Fruit fly (Drosophila melanogaster): ENCODE data around the gene Arl1.

Gene Arl1

dm6 chr3L:15940823-15941222, 42.1 kb upstream of the Arl1 start (continued):
- TF ChIP-seq emc (GFP tag; optimal IDR thresholded peaks at IDR 0.05) (no peak), slbo (GFP tag; IDR thresholded peaks at IDR 0.05) (peak; percentile 70), CG4820 (GFP tag; optimal IDR thresholded peaks at IDR 0.05) (peak; percentile 58), CG12104 (GFP tag; optimal IDR thresholded peaks at IDR 0.05) (peak; percentile 31), NFAT (GFP tag; IDR thresholded peaks at IDR 0.05) (0 out of 2 replicates have a peak, but pooled peaks have one; percentile 17), CG4360 (GFP tag; IDR thresholded peaks at IDR 0.05) (no peak), sd (tag; optimal IDR thresholded peaks at IDR 0.05) (no peak), Oaz (GFP tag; IDR thresholded peaks at IDR 0.05) (0 out of 2 replicates have a peak, but pooled peaks have one; percentile 26), CG4730 (GFP tag; IDR thresholded peaks at IDR 0.05) (peak; percentile 36; the same call in 1 of the 2 replicates), Pdp1 (GFP tag; optimal IDR thresholded peaks at IDR 0.05) (peak; percentile 27 to 49), CG17385 (GFP tag; optimal IDR thresholded peaks at IDR 0.05) (peak; percentile 65), CG17802 (tag; optimal IDR thresholded peaks at IDR 0.05) (peak; percentile 4), lov (optimal IDR thresholded peaks at IDR 0.05) (no peak), lov (GFP tag; IDR thresholded peaks at IDR 0.05) (0 out of 3 replicates have a peak, but pooled peaks have one; percentile 65), CG11085 (GFP tag; IDR thresholded peaks at IDR 0.05) (0 out of 2 replicates have a peak, but pooled peaks have one; percentile 24), unpg (GFP tag; optimal IDR thresholded peaks at IDR 0.05) (peak; percentile 61), MTF-1 (GFP tag; optimal IDR thresholded peaks at IDR 0.05; ENCODE audit: borderline replicate concordance) (peak; percentile 4), Med (GFP tag) (peak; percentile 88), shn (GFP tag; optimal IDR thresholded peaks at IDR 0.05) (no peak), lmd (GFP tag; IDR thresholded peaks at IDR 0.05) (peak; percentile 55; the same call in 1 of the 2 replicates), CG7372 (GFP tag; IDR thresholded peaks at IDR 0.05) (0 out of 2 replicates have a peak, but pooled peaks have one; percentile 37), ase (GFP tag; IDR thresholded peaks at IDR 0.05) (peak; percentile 62; the same call in 2 of the 3 replicates), CG12071 (GFP tag; optimal IDR thresholded peaks at IDR 0.05) (no peak), ssp (GFP tag; IDR thresholded peaks at IDR 0.05) (0 out of 2 replicates have a peak, but pooled peaks have one; percentile 48), Bteb2 (GFP tag; optimal IDR thresholded peaks at IDR 0.05) (no peak), CG12769 (tag; optimal IDR thresholded peaks at IDR 0.05) (peak; percentile 8), tin (GFP tag; optimal IDR thresholded peaks at IDR 0.05) (peak; percentile 70), insv (GFP tag; optimal IDR thresholded peaks at IDR 0.05) (no peak), Rx (GFP tag; IDR thresholded peaks at IDR 0.05) (peak; percentile 16; the same call in 1 of the 2 replicates), esg (GFP tag; conservative IDR thresholded peaks at IDR 0.05) (peak; percentile 78), CG10959 (GFP tag; IDR thresholded peaks at IDR 0.05) (peak; percentile 32; the same call in 1 of the 2 replicates), CG11560 (tag; IDR thresholded peaks at IDR 0.05) (no peak), sisA (GFP tag; IDR thresholded peaks at IDR 0.05) (peak; percentile 82; the same call in 1 of the 2 replicates), CG9609 (GFP tag; optimal IDR thresholded peaks at IDR 0.05) (peak; percentile 25), CG16863 (GFP tag; optimal IDR thresholded peaks at IDR 0.05) (peak; percentile 35), CG15269 (tag; optimal IDR thresholded peaks at IDR 0.05) (peak; percentile 66), vfl (GFP tag; optimal IDR thresholded peaks at IDR 0.05) (no peak), CG6791 (GFP tag; IDR thresholded peaks at IDR 0.05; ENCODE audit: partially characterized antibody) (no peak), salm (tag; optimal IDR thresholded peaks at IDR 0.05) (peak; percentile 0), al (GFP tag; IDR thresholded peaks at IDR 0.05) (0 out of 2 replicates have a peak, but pooled peaks have one; percentile 19), onecut (GFP tag; IDR thresholded peaks at IDR 0.05) (peak; percentile 36; the same call in 1 of the 2 replicates), Optix (GFP tag; IDR thresholded peaks at IDR 0.05) (peak; percentile 52; the same call in 1 of the 3 replicates), pita (GFP tag; optimal IDR thresholded peaks at IDR 0.05) (no peak), CG17361 (GFP tag; IDR thresholded peaks at IDR 0.05) (peak; percentile 74), Myb (GFP tag; optimal IDR thresholded peaks at IDR 0.05) (no peak), Hr39 (optimal IDR thresholded peaks at IDR 0.05) (no peak), CG8359 (GFP tag; optimal IDR thresholded peaks at IDR 0.05; ENCODE audit: borderline replicate concordance) (peak; percentile 16), HHEX (GFP tag; optimal IDR thresholded peaks at IDR 0.05) (peak; percentile 9), CG11696 (GFP tag; IDR thresholded peaks at IDR 0.05) (no peak), CG15601 (tag; optimal IDR thresholded peaks at IDR 0.05) (peak; percentile 47), Sox102F (GFP tag; optimal IDR thresholded peaks at IDR 0.05) (peak; percentile 91)
